Worm (Caenorhabditis elegans) whole organism, L1 larva: ENCODE results near the gene islo-1.

Source experiments
- C04F5.9 ChIP-seq: sonication (generic microtip); optimal IDR thresholded peaks from 2 replicates; lab custom pipeline; 2016; ENCODE audit warnings: missing genetic modification characterization, missing compliant biosample characterization
- C34B4.2 ChIP-seq: sonication (generic microtip); optimal IDR thresholded peaks from 2 replicates; lab custom pipeline; 2017; ENCODE audit warnings: mild to moderate bottlenecking, missing genetic modification characterization, missing compliant biosample characterization
- F16B12.6 ChIP-seq: fragments of 150-350 bp; optimal IDR thresholded peaks from 2 replicates; lab custom pipeline; 2014; ENCODE audit warnings: missing biosample characterization, missing genetic modification characterization
- Y116A8C.19 ChIP-seq: sonication (generic microtip); optimal IDR thresholded peaks from 2 replicates; lab custom pipeline; 2016; ENCODE audit warnings: missing compliant biosample characterization, missing genetic modification characterization, borderline replicate concordance
- alr-1 ChIP-seq: fragments of 200-800 bp; sonication (Bioruptor generic); optimal IDR thresholded peaks from 2 replicates; lab custom pipeline; 2018; ENCODE audit warnings: borderline replicate concordance, mild to moderate bottlenecking, missing genetic modification characterization, missing compliant biosample characterization
- aly-2 ChIP-seq: fragments of 150-350 bp; optimal IDR thresholded peaks from 2 replicates; lab custom pipeline; 2014; ENCODE audit warnings: missing biosample characterization, missing genetic modification characterization
- blmp-1 ChIP-seq: fragments of 150-350 bp; optimal IDR thresholded peaks from 2 replicates; lab custom pipeline; 2014; ENCODE audit warnings: missing biosample characterization, missing genetic modification characterization
- ceh-82 ChIP-seq, 3 experiments: fragments of 150-350 bp in 1 of 3; sonication (generic microtip) in 2 of 3; optimal IDR thresholded peaks; 2 replicates each; lab custom pipeline; 2014 to 2017; ENCODE audit warnings: missing biosample characterization in 3 of 3, missing genetic modification characterization in 3 of 3
- ceh-88 ChIP-seq: fragments of 200-800 bp; sonication (Bioruptor generic); IDR thresholded peaks from 2 replicates; pipeline ENCODE4 v1.3.6; 2022; ENCODE audit warnings: missing genetic modification characterization, missing compliant biosample characterization
- ceh-90 ChIP-seq: sonication (generic microtip); optimal IDR thresholded peaks from 2 replicates; lab custom pipeline; 2016; ENCODE audit warnings: missing genetic modification characterization, missing compliant biosample characterization
- dpl-1 ChIP-seq, 3 experiments: fragments of 150-350 bp in 2 of 3; sonication (generic microtip) in 1 of 3; optimal IDR thresholded peaks; 2 replicates each; lab custom pipeline; 2014 to 2017; ENCODE audit warnings: missing biosample characterization in 3 of 3, missing genetic modification characterization in 3 of 3, missing genetic modification reagents in 3 of 3
- egl-13 ChIP-seq: sonication (generic microtip); optimal IDR thresholded peaks from 2 replicates; lab custom pipeline; 2016; ENCODE audit warnings: missing genotype, missing genetic modification reagents, missing genetic modification characterization, missing compliant biosample characterization
- egl-27 ChIP-seq, 2 experiments: fragments of 150-350 bp in 1 of 2; sonication (generic microtip); optimal IDR thresholded peaks; 3 replicates each; lab custom pipeline; 2017 to 2018; ENCODE audit warnings: missing biosample characterization in 2 of 2, missing genetic modification characterization in 2 of 2, missing genetic modification reagents in 2 of 2
- elt-2 ChIP-seq: sonication (generic microtip); optimal IDR thresholded peaks from 2 replicates; lab custom pipeline; 2016; ENCODE audit warnings: missing genetic modification characterization, mild to moderate bottlenecking, inconsistent platforms, missing compliant biosample characterization, missing genetic modification reagents
- fkh-10 ChIP-seq: sonication (generic microtip); optimal IDR thresholded peaks from 2 replicates; lab custom pipeline; 2017; ENCODE audit warnings: missing biosample characterization, missing genetic modification reagents, missing genetic modification characterization
- fkh-8 ChIP-seq: sonication (generic microtip); optimal IDR thresholded peaks from 2 replicates; lab custom pipeline; 2016; ENCODE audit warnings: mild to moderate bottlenecking, missing genetic modification characterization, missing compliant biosample characterization
- fos-1 ChIP-seq: fragments of 150-350 bp; optimal IDR thresholded peaks from 2 replicates; lab custom pipeline; 2014; ENCODE audit warnings: missing biosample characterization, missing genetic modification characterization
- hlh-17 ChIP-seq: fragments of 200-800 bp; sonication (Bioruptor generic); optimal IDR thresholded peaks from 2 replicates; lab custom pipeline; 2018; ENCODE audit warnings: missing genetic modification characterization, mild to moderate bottlenecking, missing compliant biosample characterization, moderate library complexity, borderline replicate concordance
- hpl-2 ChIP-seq: fragments of 150-350 bp; optimal IDR thresholded peaks from 2 replicates; lab custom pipeline; 2014; ENCODE audit warnings: missing biosample characterization, missing genetic modification reagents, missing genetic modification characterization
- lin-13 ChIP-seq: fragments of 150-350 bp; optimal IDR thresholded peaks from 2 replicates; lab custom pipeline; 2014; ENCODE audit warnings: missing biosample characterization, missing genetic modification reagents, missing genetic modification characterization
- lin-14 ChIP-seq: fragments of 200-800 bp; sonication (Bioruptor generic); optimal IDR thresholded peaks from 2 replicates; lab custom pipeline; 2018; ENCODE audit warnings: mild to moderate bottlenecking, missing genetic modification characterization, moderate library complexity, missing compliant biosample characterization
- lin-35 ChIP-seq, 2 experiments: fragments of 150-350 bp; optimal IDR thresholded peaks; 2 replicates each; lab custom pipeline; 2014; ENCODE audit warnings: missing biosample characterization in 2 of 2, missing genetic modification characterization in 2 of 2, missing genetic modification reagents in 2 of 2
- lsy-2 ChIP-seq, 2 experiments: fragments of 150-350 bp; optimal IDR thresholded peaks; 2 replicates each; lab custom pipeline; 2014; ENCODE audit warnings: missing biosample characterization in 2 of 2, missing genetic modification characterization in 2 of 2
- mab-9 ChIP-seq: fragments of 200-800 bp; sonication (Bioruptor generic); IDR thresholded peaks from 2 replicates; pipeline ENCODE4 v1.3.6; 2022; ENCODE audit warnings: missing genetic modification reagents, missing genetic modification characterization, missing compliant biosample characterization
- mdl-1 ChIP-seq, 2 experiments: fragments of 150-350 bp; optimal IDR thresholded peaks; 2 replicates each; lab custom pipeline; 2014 to 2017; ENCODE audit warnings: missing biosample characterization in 2 of 2, missing genetic modification characterization in 2 of 2, inconsistent platforms in 1 of 2
- mep-1 ChIP-seq: fragments of 150-350 bp; optimal IDR thresholded peaks from 2 replicates; lab custom pipeline; 2014; ENCODE audit warnings: missing biosample characterization, missing genetic modification characterization
- nhr-11 ChIP-seq: fragments of 150-350 bp; optimal IDR thresholded peaks from 2 replicates; lab custom pipeline; 2014; ENCODE audit warnings: missing biosample characterization, missing genetic modification characterization
- nhr-12 ChIP-seq: sonication (generic microtip); optimal IDR thresholded peaks from 2 replicates; lab custom pipeline; 2017; ENCODE audit warnings: missing biosample characterization, missing genetic modification characterization
- nhr-19 ChIP-seq: fragments of 200-800 bp; sonication (Bioruptor generic); conservative IDR thresholded peaks from 2 replicates; pipeline ENCODE4 v1.3.6; 2022; ENCODE audit warnings: missing genetic modification characterization, missing compliant biosample characterization
- nhr-20 ChIP-seq: sonication (generic microtip); optimal IDR thresholded peaks from 2 replicates; lab custom pipeline; 2016; ENCODE audit warnings: mild to moderate bottlenecking, missing genetic modification characterization, missing compliant biosample characterization
- nhr-237 ChIP-seq: fragments of 150-350 bp; optimal IDR thresholded peaks from 2 replicates; lab custom pipeline; 2014; ENCODE audit warnings: missing biosample characterization, missing genetic modification characterization
- nhr-28 ChIP-seq: fragments of 150-350 bp; optimal IDR thresholded peaks from 2 replicates; lab custom pipeline; 2014; ENCODE audit warnings: missing biosample characterization, missing genetic modification characterization
- nhr-47 ChIP-seq: sonication (generic microtip); optimal IDR thresholded peaks from 2 replicates; lab custom pipeline; 2016; ENCODE audit warnings: mild to moderate bottlenecking, missing genetic modification characterization, moderate library complexity, missing compliant biosample characterization
- nhr-71 ChIP-seq: sonication (generic microtip); optimal IDR thresholded peaks from 2 replicates; lab custom pipeline; 2016; ENCODE audit warnings: mild to moderate bottlenecking, missing genetic modification characterization, moderate library complexity, missing compliant biosample characterization
- nhr-76 ChIP-seq: sonication (generic microtip); optimal IDR thresholded peaks from 2 replicates; lab custom pipeline; 2017; ENCODE audit warnings: missing biosample characterization, missing genetic modification characterization
- nhr-77 ChIP-seq: fragments of 150-350 bp; optimal IDR thresholded peaks from 2 replicates; lab custom pipeline; 2014; ENCODE audit warnings: missing biosample characterization, missing genetic modification characterization
- nhr-84 ChIP-seq: sonication (generic microtip); optimal IDR thresholded peaks from 2 replicates; lab custom pipeline; 2017; ENCODE audit warnings: missing biosample characterization, missing genetic modification characterization
- nhr-85 ChIP-seq: sonication (generic microtip); peaks from one replicate; lab custom pipeline; 2016; ENCODE audit warnings: missing genetic modification characterization, inconsistent platforms, missing compliant biosample characterization
- pag-3 ChIP-seq: sonication (generic microtip); optimal IDR thresholded peaks from 2 replicates; lab custom pipeline; 2017; ENCODE audit warnings: missing genetic modification characterization, mild to moderate bottlenecking, missing compliant biosample characterization, antibody characterized with exemption, borderline replicate concordance; ENCODE audit not compliant: insufficient read depth
- pqm-1 ChIP-seq: sonication (generic microtip); optimal IDR thresholded peaks from 3 replicates; lab custom pipeline; 2017; ENCODE audit warnings: missing biosample characterization, missing genetic modification characterization
- snpc-4 ChIP-seq: fragments of 150-350 bp; optimal IDR thresholded peaks from 2 replicates; lab custom pipeline; 2014; ENCODE audit warnings: missing biosample characterization, missing genetic modification characterization
- sox-4 ChIP-seq: sonication (generic microtip); optimal IDR thresholded peaks from 2 replicates; lab custom pipeline; 2016; ENCODE audit warnings: missing genetic modification characterization, missing compliant biosample characterization
- sptf-1 ChIP-seq: fragments of 150-350 bp; optimal IDR thresholded peaks from 2 replicates; lab custom pipeline; 2014; ENCODE audit warnings: missing biosample characterization, missing genetic modification characterization
- sup-37 ChIP-seq: fragments of 200-800 bp; sonication (Bioruptor generic); optimal IDR thresholded peaks from 2 replicates; lab custom pipeline; 2018; ENCODE audit warnings: mild to moderate bottlenecking, missing genetic modification characterization, missing compliant biosample characterization
- swsn-7 ChIP-seq: sonication (generic microtip); optimal IDR thresholded peaks from 2 replicates; lab custom pipeline; 2016; ENCODE audit warnings: missing genetic modification characterization, missing compliant biosample characterization
- tlp-1 ChIP-seq: fragments of 150-350 bp; optimal IDR thresholded peaks from 2 replicates; lab custom pipeline; 2014; ENCODE audit warnings: missing biosample characterization, missing genetic modification characterization
- unc-30 ChIP-seq: sonication (generic microtip); optimal IDR thresholded peaks from 2 replicates; lab custom pipeline; 2017; ENCODE audit warnings: missing biosample characterization, missing genetic modification characterization
- unc-62 ChIP-seq: fragments of 150-350 bp; optimal IDR thresholded peaks from 2 replicates; lab custom pipeline; 2014; ENCODE audit warnings: missing biosample characterization, missing genetic modification reagents, missing genetic modification characterization
- unc-98 ChIP-seq: fragments of 200-800 bp; sonication (Bioruptor generic); IDR thresholded peaks from 2 replicates; pipeline ENCODE4 v1.3.6; 2022; ENCODE audit warnings: missing genetic modification characterization, missing compliant biosample characterization
- vab-15 ChIP-seq: sonication (generic microtip); optimal IDR thresholded peaks from 2 replicates; lab custom pipeline; 2017; ENCODE audit warnings: missing genotype, mild to moderate bottlenecking, missing genetic modification characterization, missing compliant biosample characterization
- xbp-1 ChIP-seq: sonication (generic microtip); optimal IDR thresholded peaks from 2 replicates; lab custom pipeline; 2016; ENCODE audit warnings: missing genetic modification characterization, missing compliant biosample characterization
- zag-1 ChIP-seq: fragments of 150-350 bp; optimal IDR thresholded peaks from 2 replicates; lab custom pipeline; 2014; ENCODE audit warnings: missing biosample characterization, missing genetic modification characterization
- zip-4 ChIP-seq: fragments of 200-800 bp; sonication (Bioruptor generic); optimal IDR thresholded peaks from 2 replicates; lab custom pipeline; 2018; ENCODE audit warnings: mild to moderate bottlenecking, missing genetic modification characterization, moderate library complexity, missing compliant biosample characterization
- ztf-4 ChIP-seq: fragments of 150-350 bp; optimal IDR thresholded peaks from 2 replicates; lab custom pipeline; 2014; ENCODE audit warnings: missing biosample characterization, missing genetic modification characterization

Gene islo-1

DNA sequence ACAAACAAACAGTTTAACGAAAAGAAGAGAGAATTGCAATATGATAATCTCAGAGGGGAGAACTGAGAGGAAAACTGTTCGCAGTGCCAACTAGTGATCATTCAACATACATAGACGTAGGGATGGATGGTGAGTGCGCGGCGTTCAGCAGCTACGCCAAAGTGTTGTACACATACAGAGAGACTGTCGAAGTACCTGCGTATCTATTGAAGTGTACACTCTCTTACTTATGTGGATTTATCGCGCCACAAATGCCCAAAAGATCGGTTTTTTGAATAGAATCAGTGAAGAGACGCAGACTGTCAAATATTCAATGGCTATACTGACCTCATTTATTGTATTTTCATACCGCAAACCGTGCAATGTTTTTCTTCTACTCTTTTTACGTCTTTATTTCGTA is 34.1 kb downstream of the islo-1 start (continued):
- no peak for TF ChIP-seq nhr-28 (tag; lab: Kevin White, UChicago)
- TF ChIP-seq nhr-77 (tag; lab: Kevin White, UChicago): peak; percentile 50
- TF ChIP-seq lin-35 (GFP tag; optimal IDR thresholded peaks at IDR 0.05; lab: Kevin White, UChicago): no peak
- TF ChIP-seq egl-13 (tag; lab: Kevin White, UChicago): no peak
- no peak for TF ChIP-seq hlh-17
- no peak for TF ChIP-seq hpl-2 (GFP tag; lab: Kevin White, UChicago)
- no peak for TF ChIP-seq mdl-1 (tag; optimal IDR thresholded peaks at IDR 0.05; lab: Kevin White, UChicago)
- no peak for TF ChIP-seq mab-9
- no peak for TF ChIP-seq aly-2
- no peak for TF ChIP-seq pqm-1 (tag; lab: Kevin White, UChicago)
- TF ChIP-seq swsn-7 (tag; lab: Kevin White, UChicago): no peak
- no peak for TF ChIP-seq unc-98 (GFP tag; lab: Robert Waterston, UW)
- no peak for TF ChIP-seq nhr-84 (tag; lab: Kevin White, UChicago)
- no peak for TF ChIP-seq sox-4 (tag; lab: Kevin White, UChicago)
- no peak for TF ChIP-seq nhr-76 (tag; lab: Kevin White, UChicago)
- no peak for TF ChIP-seq zag-1 (tag; lab: Kevin White, UChicago)
- TF ChIP-seq elt-2: no peak
- TF ChIP-seq dpl-1 (GFP tag; optimal IDR thresholded peaks at IDR 0.05; lab: Kevin White, UChicago): no peak
- TF ChIP-seq unc-62: no peak
- TF ChIP-seq sptf-1 (tag; lab: Kevin White, UChicago): no peak
- TF ChIP-seq lin-13 (GFP tag; lab: Kevin White, UChicago): no peak
- no peak for TF ChIP-seq xbp-1 (tag; lab: Kevin White, UChicago)
- no peak for TF ChIP-seq nhr-11 (tag; lab: Kevin White, UChicago)
- TF ChIP-seq lin-14: peak; percentile 69
- no peak for TF ChIP-seq vab-15
- TF ChIP-seq C34B4.2 (tag; lab: Kevin White, UChicago): no peak
- TF ChIP-seq tlp-1: no peak
- TF ChIP-seq nhr-47 (tag; lab: Kevin White, UChicago): no peak
- TF ChIP-seq egl-27 (tag; optimal IDR thresholded peaks at IDR 0.05; lab: Kevin White, UChicago): no peak
- TF ChIP-seq ceh-88 (GFP tag; lab: Robert Waterston, UW): no peak
- TF ChIP-seq alr-1 (tag; lab: Kevin White, UChicago): no peak
- TF ChIP-seq lsy-2 (tag; optimal IDR thresholded peaks at IDR 0.05; lab: Kevin White, UChicago): peak in 1 of 2 experiments; percentile 14
- no peak for TF ChIP-seq fos-1 (tag; lab: Kevin White, UChicago)
- TF ChIP-seq fkh-8 (tag; lab: Kevin White, UChicago): no peak
- no peak for TF ChIP-seq nhr-237 (tag; lab: Kevin White, UChicago)
- peak; percentile 19 for TF ChIP-seq nhr-20 (tag; lab: Kevin White, UChicago)
- no peak for TF ChIP-seq C04F5.9
- no peak for TF ChIP-seq sup-37 (GFP tag; lab: Kevin White, UChicago)
- no peak for TF ChIP-seq nhr-12 (tag; lab: Kevin White, UChicago)
- no peak for TF ChIP-seq snpc-4 (tag; lab: Kevin White, UChicago)
- peak; percentile 64 for TF ChIP-seq nhr-85
- TF ChIP-seq ceh-82 (tag; optimal IDR thresholded peaks at IDR 0.05; lab: Kevin White, UChicago): no peak
- TF ChIP-seq fkh-10 (GFP tag; lab: Kevin White, UChicago): no peak
- peak; percentile 67 for TF ChIP-seq blmp-1
- no peak for TF ChIP-seq unc-30
- TF ChIP-seq ceh-90 (tag; lab: Kevin White, UChicago): no peak
- TF ChIP-seq mep-1 (tag; lab: Kevin White, UChicago): peak; percentile 31
- TF ChIP-seq pag-3 (tag; lab: Kevin White, UChicago): no peak
- no peak for TF ChIP-seq nhr-71 (tag; lab: Kevin White, UChicago)
- TF ChIP-seq ztf-4 (tag; lab: Kevin White, UChicago): no peak
- TF ChIP-seq Y116A8C.19 (tag; lab: Kevin White, UChicago): no peak
- no peak for TF ChIP-seq nhr-19 (GFP tag; lab: Robert Waterston, UW)
- TF ChIP-seq F16B12.6 (tag; lab: Kevin White, UChicago): no peak
- TF ChIP-seq zip-4: no peak
